Fruit fly (Drosophila melanogaster) whole organism, embryonic: ENCODE data around the gene PsGEF.
A peak's percentile ranks its signal among the peaks of the same experiment; 100 is the strongest.

ENCODE experiments used
- Adf1 ChIP-seq: fragments of 200-800 bp; sonication (Bioruptor generic); IDR thresholded peaks from 2 replicates; pipeline ENCODE4 v1.3.6; 2022; ENCODE audit warnings: missing biosample characterization, missing genetic modification characterization
- CG1233 ChIP-seq: fragments of 200-800 bp; sonication (Bioruptor generic); optimal IDR thresholded peaks from 4 replicates; lab custom pipeline; 2018; ENCODE audit warnings: missing biosample characterization, mild to moderate bottlenecking, missing genetic modification characterization
- CG15073 ChIP-seq: fragments of 200-800 bp; sonication (Bioruptor generic); optimal IDR thresholded peaks from 2 replicates; lab custom pipeline; 2016; ENCODE audit warnings: missing biosample characterization, missing genetic modification characterization
- CG15479 ChIP-seq: fragments of 200-800 bp; sonication (Bioruptor generic); optimal IDR thresholded peaks from 3 replicates; lab custom pipeline; 2019; ENCODE audit warnings: missing biosample characterization, mild to moderate bottlenecking, missing genetic modification characterization, moderate library complexity
- CG16863 ChIP-seq: fragments of 200-800 bp; sonication (Bioruptor generic); optimal IDR thresholded peaks from 3 replicates; lab custom pipeline; 2016; ENCODE audit warnings: missing biosample characterization, missing genetic modification characterization
- CG18011 ChIP-seq: fragments of 200-800 bp; sonication (Bioruptor generic); optimal IDR thresholded peaks from 2 replicates; lab custom pipeline; 2017; ENCODE audit warnings: missing biosample characterization, missing genetic modification characterization, mild to moderate bottlenecking, moderate library complexity, missing genotype
- CG2199 ChIP-seq: fragments of 200-800 bp; sonication (Bioruptor generic); IDR thresholded peaks from 3 replicates; pipeline ENCODE4 v1.3.6; 2022; ENCODE audit warnings: missing biosample characterization, missing genetic modification characterization
- CG3838 ChIP-seq: fragments of 200-800 bp; sonication (Bioruptor generic); optimal IDR thresholded peaks from 3 replicates; lab custom pipeline; 2016; ENCODE audit warnings: missing biosample characterization, missing genetic modification characterization
- CG4360 ChIP-seq: fragments of 200-800 bp; sonication (Bioruptor generic); IDR thresholded peaks from 2 replicates; pipeline ENCODE4 v1.3.6; 2022; ENCODE audit warnings: missing biosample characterization, missing genetic modification characterization
- CG43689 ChIP-seq: fragments of 200-800 bp; sonication (Bioruptor generic); IDR thresholded peaks from 2 replicates; pipeline ENCODE4 v1.3.6; 2022; ENCODE audit warnings: missing biosample characterization, missing genetic modification characterization
- CG8924 ChIP-seq: fragments of 200-800 bp; optimal IDR thresholded peaks from 3 replicates; lab custom pipeline; 2019; ENCODE audit warnings: missing biosample characterization, mild to moderate bottlenecking, missing genetic modification characterization, moderate library complexity
- CHES-1-like ChIP-seq: fragments of 200-800 bp; sonication (Bioruptor generic); optimal IDR thresholded peaks from 2 replicates; lab custom pipeline; 2016; ENCODE audit warnings: missing biosample characterization, missing genetic modification characterization
- CoRest ChIP-seq: fragments of 200-800 bp; sonication (Bioruptor generic); optimal IDR thresholded peaks from 3 replicates; lab custom pipeline; 2018; ENCODE audit warnings: missing biosample characterization, mild to moderate bottlenecking, missing genetic modification characterization, moderate library complexity
- Hr39 ChIP-seq: fragments of >200 bp; optimal IDR thresholded peaks from 2 replicates; lab custom pipeline; 2017
- Hr78 ChIP-seq, 2 experiments: fragments of 200-800 bp in 1 of 2; fragments of >200 bp in 1 of 2; sonication (Bioruptor generic) in 1 of 2; optimal IDR thresholded peaks; 2 replicates each; lab custom pipeline; 2017 to 2019; ENCODE audit warnings: missing biosample characterization in 2 of 2, missing genetic modification characterization in 2 of 2, mild to moderate bottlenecking in 1 of 2, moderate library complexity in 1 of 2
- Kr ChIP-seq: fragments of 200-800 bp; sonication (Bioruptor generic); optimal IDR thresholded peaks from 2 replicates; lab custom pipeline; 2017; ENCODE audit warnings: missing biosample characterization, mild to moderate bottlenecking, missing genetic modification characterization
- Med ChIP-seq: fragments of 200-800 bp; sonication (Bioruptor generic); peaks from one replicate; lab custom pipeline; 2016; ENCODE audit warnings: missing biosample characterization, missing genetic modification characterization, mild to moderate bottlenecking, inconsistent platforms, moderate library complexity
- Meics ChIP-seq: fragments of 200-800 bp; sonication (Bioruptor generic); optimal IDR thresholded peaks from 2 replicates; lab custom pipeline; 2017; ENCODE audit warnings: missing biosample characterization, mild to moderate bottlenecking, missing genetic modification characterization
- Myb ChIP-seq: fragments of 200-800 bp; sonication (Bioruptor generic); optimal IDR thresholded peaks from 2 replicates; lab custom pipeline; 2016; ENCODE audit warnings: missing biosample characterization, missing genetic modification characterization
- NC2α ChIP-seq: fragments of 200-800 bp; sonication (Bioruptor generic); optimal IDR thresholded peaks from 2 replicates; lab custom pipeline; 2016; ENCODE audit warnings: missing biosample characterization, missing genetic modification characterization
- NK7.1 ChIP-seq: fragments of 200-800 bp; sonication (Bioruptor generic); optimal IDR thresholded peaks from 3 replicates; lab custom pipeline; 2016; ENCODE audit warnings: missing biosample characterization, missing genetic modification characterization
- Sox100B ChIP-seq: fragments of 200-800 bp; sonication (Bioruptor generic); optimal IDR thresholded peaks from 3 replicates; lab custom pipeline; 2018; ENCODE audit warnings: missing biosample characterization, mild to moderate bottlenecking, missing genetic modification characterization
- Sry-β ChIP-seq: fragments of 200-800 bp; sonication (Bioruptor generic); optimal IDR thresholded peaks from 2 replicates; lab custom pipeline; 2018; ENCODE audit warnings: missing biosample characterization, mild to moderate bottlenecking, missing genetic modification characterization, moderate library complexity
- Stat92E ChIP-seq, 3 experiments: fragments of >200 bp in 2 of 3; fragments of 200-800 bp in 1 of 3; sonication (Bioruptor generic) in 1 of 3; optimal IDR thresholded peaks; 2 replicates each; lab custom pipeline; 2017 to 2019; ENCODE audit warnings: missing biosample characterization in 3 of 3, missing genetic modification characterization in 3 of 3, mild to moderate bottlenecking in 1 of 3, moderate library complexity in 1 of 3
- Vsx1 ChIP-seq: fragments of 200-800 bp; sonication (Bioruptor generic); optimal IDR thresholded peaks from 2 replicates; lab custom pipeline; 2017; ENCODE audit warnings: missing biosample characterization, mild to moderate bottlenecking, missing genetic modification characterization, missing genetic modification reagents
- bab2 ChIP-seq: fragments of 200-800 bp; sonication (Bioruptor generic); optimal IDR thresholded peaks from 2 replicates; lab custom pipeline; 2016; ENCODE audit warnings: missing biosample characterization, missing genetic modification characterization
- cg ChIP-seq: fragments of 200-800 bp; sonication (Bioruptor generic); optimal IDR thresholded peaks from 3 replicates; lab custom pipeline; 2019; ENCODE audit warnings: missing biosample characterization, mild to moderate bottlenecking, missing genetic modification characterization, moderate library complexity
- crol ChIP-seq: fragments of 200-800 bp; sonication (Bioruptor generic); IDR thresholded peaks from 2 replicates; pipeline ENCODE4 v1.3.6; 2022; ENCODE audit warnings: missing biosample characterization, missing genetic modification characterization
- cwo ChIP-seq: fragments of 200-800 bp; sonication (Bioruptor generic); optimal IDR thresholded peaks from 3 replicates; lab custom pipeline; 2017; ENCODE audit warnings: missing biosample characterization, missing genetic modification characterization, mild to moderate bottlenecking, moderate library complexity, missing genetic modification reagents
- da ChIP-seq: fragments of 200-800 bp; sonication (Bioruptor generic); optimal IDR thresholded peaks from 2 replicates; lab custom pipeline; 2016; ENCODE audit warnings: missing biosample characterization, missing genetic modification characterization
- fd3F ChIP-seq: fragments of 200-800 bp; sonication (Bioruptor generic); optimal IDR thresholded peaks from 2 replicates; lab custom pipeline; 2018; ENCODE audit warnings: missing biosample characterization, mild to moderate bottlenecking, missing genetic modification characterization, moderate library complexity
- fu2 ChIP-seq: fragments of 200-800 bp; sonication (Bioruptor generic); optimal IDR thresholded peaks from 2 replicates; lab custom pipeline; 2016; ENCODE audit warnings: missing biosample characterization, missing genetic modification characterization
- her ChIP-seq: fragments of 200-800 bp; sonication (Bioruptor generic); optimal IDR thresholded peaks from 2 replicates; lab custom pipeline; 2016; ENCODE audit warnings: missing biosample characterization, missing genetic modification characterization
- kah ChIP-seq: fragments of 200-800 bp; sonication (Bioruptor generic); optimal IDR thresholded peaks from 2 replicates; lab custom pipeline; 2018; ENCODE audit warnings: missing biosample characterization, mild to moderate bottlenecking, missing genetic modification characterization
- kni ChIP-seq: fragments of 200-800 bp; sonication (Bioruptor generic); optimal IDR thresholded peaks from 3 replicates; lab custom pipeline; 2017; ENCODE audit warnings: mild to moderate bottlenecking, missing biosample characterization, missing genetic modification reagents, missing genetic modification characterization
- nmo ChIP-seq: fragments of 200-800 bp; sonication (Bioruptor generic); optimal IDR thresholded peaks from 2 replicates; lab custom pipeline; 2018; ENCODE audit warnings: missing biosample characterization, mild to moderate bottlenecking, missing genetic modification characterization, moderate library complexity
- onecut ChIP-seq: fragments of 200-800 bp; sonication (Bioruptor generic); IDR thresholded peaks from 2 replicates; pipeline ENCODE4 v1.3.6; 2022; ENCODE audit warnings: missing biosample characterization, missing genetic modification characterization
- pros ChIP-seq: fragments of 200-800 bp; sonication (Bioruptor generic); optimal IDR thresholded peaks from 3 replicates; lab custom pipeline; 2019; ENCODE audit warnings: missing biosample characterization, mild to moderate bottlenecking, missing genetic modification characterization, moderate library complexity
- pum ChIP-seq: fragments of 200-800 bp; sonication (Bioruptor generic); optimal IDR thresholded peaks from 2 replicates; lab custom pipeline; 2016; ENCODE audit warnings: missing biosample characterization, missing genetic modification characterization
- shn ChIP-seq: fragments of 200-800 bp; sonication (Bioruptor generic); optimal IDR thresholded peaks from 3 replicates; lab custom pipeline; 2016; ENCODE audit warnings: missing biosample characterization, missing genetic modification characterization
- sima ChIP-seq: fragments of 200-800 bp; sonication (Bioruptor generic); optimal IDR thresholded peaks from 2 replicates; lab custom pipeline; 2016; ENCODE audit warnings: missing biosample characterization, missing genetic modification characterization
- slbo ChIP-seq: fragments of 200-800 bp; sonication (Bioruptor generic); IDR thresholded peaks from 2 replicates; pipeline ENCODE4 v1.3.6; 2022; ENCODE audit warnings: missing biosample characterization, missing genetic modification characterization
- tll ChIP-seq, 2 experiments: fragments of 200-800 bp in 1 of 2; fragments of >200 bp in 1 of 2; sonication (Bioruptor generic) in 1 of 2; optimal IDR thresholded peaks; 2 replicates each; lab custom pipeline; 2017 to 2019; ENCODE audit warnings: missing biosample characterization in 2 of 2, missing genetic modification characterization in 2 of 2, mild to moderate bottlenecking in 1 of 2, moderate library complexity in 1 of 2
- twi ChIP-seq: fragments of 200-800 bp; optimal IDR thresholded peaks from 2 replicates; lab custom pipeline; 2019; ENCODE audit warnings: missing biosample characterization, mild to moderate bottlenecking, missing genetic modification characterization, moderate library complexity
- usp ChIP-seq: fragments of >200 bp; optimal IDR thresholded peaks from 2 replicates; lab custom pipeline; 2017; ENCODE audit warnings: missing biosample characterization, missing genetic modification characterization
- zen ChIP-seq: fragments of 200-800 bp; sonication (Bioruptor generic); optimal IDR thresholded peaks from 3 replicates; lab custom pipeline; 2018; ENCODE audit warnings: missing biosample characterization, mild to moderate bottlenecking, missing genetic modification characterization, moderate library complexity

The PsGEF gene

dm6 chrX:2321900-2322555 is 65.4 kb downstream of the PsGEF start (continued):
- peak; percentile 31 for TF ChIP-seq Meics (GFP tag; lab: Kevin White, UChicago)
- no peak for TF ChIP-seq Hr39
- no peak for TF ChIP-seq kah (GFP tag; lab: Kevin White, UChicago)
- peak; percentile 5 for TF ChIP-seq cwo
- TF ChIP-seq Vsx1 (GFP tag; lab: Kevin White, UChicago), result no peak
- TF ChIP-seq CG15073 (GFP tag; lab: Kevin White, UChicago), result no peak
- TF ChIP-seq CG43689, result no peak
- no peak for TF ChIP-seq CG15479 (GFP tag; lab: Kevin White, UChicago)
- TF ChIP-seq CG18011 (GFP tag; lab: Kevin White, UChicago), result no peak
- TF ChIP-seq fd3F, result peak; percentile 23
- no peak for TF ChIP-seq Sox100B (GFP tag; lab: Kevin White, UChicago)
- TF ChIP-seq her (GFP tag; lab: Kevin White, UChicago), result peak; percentile 43
- peak; percentile 19 for TF ChIP-seq Myb (GFP tag; lab: Kevin White, UChicago)
- TF ChIP-seq CG3838 (GFP tag; lab: Kevin White, UChicago), result no peak

- TF ChIP-seq CG2199 (GFP tag; lab: Robert Waterston, UW), result 0 out of 3 replicates have a peak, but pooled peaks have one; percentile 35
- TF ChIP-seq slbo (GFP tag; lab: Robert Waterston, UW), result no peak
- peak; percentile 97 for TF ChIP-seq CG4360 (GFP tag; lab: Robert Waterston, UW)
These were observed 66.6 kb downstream of the PsGEF start for dm6 chrX:2320892-2321291.

- TF ChIP-seq tll (GFP tag; optimal IDR thresholded peaks at IDR 0.05; lab: Kevin White, UChicago) (peak in 1 of 2 experiments; percentile 25), kni (GFP tag; lab: Kevin White, UChicago) (peak; percentile 57), CG1233 (GFP tag; lab: Kevin White, UChicago) (no peak), onecut (peak; percentile 25; the same call in 1 of the 2 replicates), da (GFP tag; lab: Kevin White, UChicago) (no peak), usp (no peak), CG15479 (GFP tag; lab: Kevin White, UChicago) (peak; percentile 17), shn (GFP tag; lab: Kevin White, UChicago) (no peak), Sry-β (GFP tag; lab: Kevin White, UChicago) (no peak), twi (tag; lab: Kevin White, UChicago) (peak; percentile 44), Hr78 (GFP tag; optimal IDR thresholded peaks at IDR 0.05; lab: Kevin White, UChicago) (no peak), CoRest (tag; lab: Kevin White, UChicago) (no peak), CG8924 (tag; lab: Kevin White, UChicago) (peak; percentile 8), CG2199 (GFP tag; lab: Robert Waterston, UW) (0 out of 3 replicates have a peak, but pooled peaks have one; percentile 38), pum (GFP tag; lab: Kevin White, UChicago) (no peak), Adf1 (GFP tag; lab: Robert Waterston, UW) (peak; percentile 48; the same call in 1 of the 2 replicates), kah (GFP tag; lab: Kevin White, UChicago) (no peak), Kr (peak; percentile 63), CG16863 (GFP tag; lab: Kevin White, UChicago) (no peak), cg (GFP tag; lab: Kevin White, UChicago) (peak; percentile 83), bab2 (GFP tag; lab: Kevin White, UChicago) (no peak), sima (GFP tag; lab: Kevin White, UChicago) (no peak), nmo (GFP tag; lab: Kevin White, UChicago) (no peak), crol (GFP tag; lab: Robert Waterston, UW) (peak; percentile 58), fu2 (GFP tag; lab: Kevin White, UChicago) (no peak), pros (GFP tag; lab: Kevin White, UChicago) (peak; percentile 95), zen (tag; lab: Kevin White, UChicago) (peak; percentile 29), Med (GFP tag; lab: Kevin White, UChicago) (peak; percentile 34), Stat92E (GFP tag; optimal IDR thresholded peaks at IDR 0.05; lab: Kevin White, UChicago) (no peak), CHES-1-like (GFP tag; lab: Kevin White, UChicago) (no peak), NC2α (GFP tag; lab: Kevin White, UChicago) (no peak), NK7.1 (GFP tag; lab: Kevin White, UChicago) (no peak)
These were observed 67.7 kb downstream of the PsGEF start for dm6 chrX:2319783-2320182.
